Worm (Caenorhabditis elegans) whole organism, young adult: ENCODE measurements around the gene F21C10.18.

Source experiments
- B0336.3 ChIP-seq: fragments of 200-800 bp; sonication (Bioruptor generic); IDR thresholded peaks from 2 replicates; pipeline ENCODE4 v1.3.6; 2022; ENCODE audit warnings: missing genetic modification characterization, missing compliant biosample characterization
- F22D6.2 ChIP-seq: sonication (generic microtip); optimal IDR thresholded peaks from 2 replicates; lab custom pipeline; 2016; ENCODE audit warnings: mild to moderate bottlenecking, missing genetic modification characterization, missing compliant biosample characterization
- F33H1.4 ChIP-seq: fragments of 200-800 bp; sonication (Bioruptor generic); IDR thresholded peaks from 2 replicates; pipeline ENCODE4 v1.3.6; 2022; ENCODE audit warnings: missing genetic modification reagents, missing genetic modification characterization, missing compliant biosample characterization
- F37B4.10 ChIP-seq: fragments of 200-800 bp; sonication (Bioruptor generic); IDR thresholded peaks from 2 replicates; pipeline ENCODE4 v1.3.6; 2022; ENCODE audit warnings: missing genetic modification characterization, missing compliant biosample characterization
- F52B5.7 ChIP-seq: sonication (generic microtip); optimal IDR thresholded peaks from 2 replicates; lab custom pipeline; 2016; ENCODE audit warnings: mild to moderate bottlenecking, missing genetic modification characterization, missing compliant biosample characterization
- F55B11.4 ChIP-seq: sonication (generic microtip); optimal IDR thresholded peaks from 2 replicates; lab custom pipeline; 2016; ENCODE audit warnings: missing compliant biosample characterization, missing genetic modification characterization, borderline replicate concordance; ENCODE audit not compliant: insufficient read depth
- T07F8.4 ChIP-seq: sonication (generic microtip); optimal IDR thresholded peaks from 2 replicates; lab custom pipeline; 2016; ENCODE audit warnings: mild to moderate bottlenecking, missing genetic modification characterization, moderate library complexity, missing compliant biosample characterization
- Y53F4B.3 ChIP-seq: fragments of 200-800 bp; sonication (Bioruptor generic); IDR thresholded peaks from 2 replicates; pipeline ENCODE4 v1.3.6; 2022; ENCODE audit warnings: missing genetic modification reagents, missing genetic modification characterization, missing compliant biosample characterization
- Y56A3A.18 ChIP-seq: fragments of 200-800 bp; sonication (Bioruptor generic); IDR thresholded peaks from 2 replicates; pipeline ENCODE4 v1.3.6; 2022; ENCODE audit warnings: missing genetic modification reagents, missing genetic modification characterization, missing compliant biosample characterization
- aptf-2 ChIP-seq: fragments of 200-800 bp; sonication (Bioruptor generic); conservative IDR thresholded peaks from 2 replicates; pipeline ENCODE4 v1.3.6; 2022; ENCODE audit warnings: missing genetic modification reagents, missing genetic modification characterization, missing compliant biosample characterization
- atf-7 ChIP-seq: sonication (generic microtip); optimal IDR thresholded peaks from 2 replicates; lab custom pipeline; 2017; ENCODE audit warnings: mild to moderate bottlenecking, missing genetic modification characterization, missing compliant biosample characterization
- attf-3 ChIP-seq: fragments of 200-800 bp; sonication (Bioruptor generic); conservative IDR thresholded peaks from 2 replicates; pipeline ENCODE4 v1.3.6; 2022; ENCODE audit warnings: missing genetic modification reagents, missing genetic modification characterization, missing compliant biosample characterization
- bed-2 ChIP-seq: fragments of 200-800 bp; sonication (Bioruptor generic); IDR thresholded peaks from 2 replicates; pipeline ENCODE4 v1.3.6; 2022; ENCODE audit warnings: missing genetic modification reagents, missing genetic modification characterization, missing compliant biosample characterization
- cebp-1 ChIP-seq, 2 experiments: fragments of 200-800 bp in 1 of 2; sonication (Bioruptor generic) in 1 of 2; sonication (generic microtip) in 1 of 2; IDR thresholded peaks in 1 of 2; optimal IDR thresholded peaks in 1 of 2; 2 replicates each; pipeline versions ENCODE4 v1.3.6 to Lab custom; 2017 to 2022; ENCODE audit warnings: missing compliant biosample characterization in 2 of 2, missing genetic modification characterization in 2 of 2, mild to moderate bottlenecking in 1 of 2, missing genetic modification reagents in 1 of 2, moderate library complexity in 1 of 2
- cebp-2 ChIP-seq: fragments of 200-800 bp; sonication (Bioruptor generic); IDR thresholded peaks from 2 replicates; pipeline ENCODE4 v1.3.6; 2022; ENCODE audit warnings: missing genetic modification characterization, missing compliant biosample characterization
- ceh-100 ChIP-seq: fragments of 200-800 bp; sonication (Bioruptor generic); IDR thresholded peaks from 2 replicates; pipeline ENCODE4 v1.3.6; 2022; ENCODE audit warnings: missing genetic modification reagents, missing genetic modification characterization, missing compliant biosample characterization
- ceh-58 ChIP-seq: fragments of 200-800 bp; sonication (Bioruptor generic); IDR thresholded peaks from 2 replicates; pipeline ENCODE4 v1.3.6; 2022; ENCODE audit warnings: missing genetic modification characterization, missing compliant biosample characterization
- ceh-91 ChIP-seq: fragments of 200-800 bp; sonication (Bioruptor generic); IDR thresholded peaks from 2 replicates; pipeline ENCODE4 v1.3.6; 2022; ENCODE audit warnings: missing genetic modification reagents, missing genetic modification characterization, missing compliant biosample characterization
- chd-7 ChIP-seq: sonication (generic microtip); optimal IDR thresholded peaks from 2 replicates; lab custom pipeline; 2016; ENCODE audit warnings: mild to moderate bottlenecking, missing genetic modification characterization, moderate library complexity, missing compliant biosample characterization
- dpl-1 ChIP-seq: fragments of 150-350 bp; optimal IDR thresholded peaks from 2 replicates; lab custom pipeline; 2014; ENCODE audit warnings: missing biosample characterization, missing genetic modification reagents, missing genetic modification characterization
- egl-18 ChIP-seq: fragments of 200-800 bp; sonication (Bioruptor generic); IDR thresholded peaks from 2 replicates; pipeline ENCODE4 v1.3.6; 2022; ENCODE audit warnings: missing genetic modification reagents, missing genetic modification characterization, missing compliant biosample characterization
- ekl-4 ChIP-seq: fragments of 200-800 bp; sonication (Bioruptor generic); IDR thresholded peaks from 2 replicates; pipeline ENCODE4 v1.3.6; 2022; ENCODE audit warnings: missing genetic modification reagents, missing genetic modification characterization, missing compliant biosample characterization
- hmg-1.2 ChIP-seq: fragments of 200-800 bp; sonication (Bioruptor generic); IDR thresholded peaks from 2 replicates; pipeline ENCODE4 v1.3.6; 2022; ENCODE audit warnings: missing genetic modification reagents, missing genetic modification characterization, missing compliant biosample characterization
- hmg-20 ChIP-seq: fragments of 200-800 bp; sonication (Bioruptor generic); IDR thresholded peaks from 2 replicates; pipeline ENCODE4 v1.3.6; 2022; ENCODE audit warnings: missing genetic modification reagents, missing genetic modification characterization, missing compliant biosample characterization
- hrde-1 ChIP-seq: sonication (generic microtip); optimal IDR thresholded peaks from 2 replicates; lab custom pipeline; 2016; ENCODE audit warnings: missing genetic modification characterization, mild to moderate bottlenecking, missing compliant biosample characterization, moderate library complexity, missing genotype, missing genetic modification reagents, borderline replicate concordance
- let-607 ChIP-seq, 2 experiments: fragments of 200-800 bp in 1 of 2; sonication (Bioruptor generic) in 1 of 2; sonication (generic microtip) in 1 of 2; optimal IDR thresholded peaks; 2 replicates each; lab custom pipeline; 2016 to 2018; ENCODE audit warnings: mild to moderate bottlenecking in 2 of 2, missing compliant biosample characterization in 2 of 2, missing genetic modification characterization in 2 of 2, moderate library complexity in 2 of 2, missing genotype in 1 of 2
- lin-26 ChIP-seq: fragments of 200-800 bp; sonication (Bioruptor generic); IDR thresholded peaks from 2 replicates; pipeline ENCODE4 v1.3.6; 2022; ENCODE audit warnings: missing genetic modification reagents, missing genetic modification characterization, missing compliant biosample characterization
- lin-35 ChIP-seq, 3 experiments: fragments of 150-350 bp in 2 of 3; sonication (generic microtip) in 1 of 3; optimal IDR thresholded peaks; 2 replicates each; lab custom pipeline; 2014 to 2018; ENCODE audit warnings: missing biosample characterization in 3 of 3, missing genetic modification characterization in 3 of 3, missing genetic modification reagents in 3 of 3
- lin-54 ChIP-seq: fragments of 200-800 bp; sonication (Bioruptor generic); optimal IDR thresholded peaks from 2 replicates; lab custom pipeline; 2018; ENCODE audit warnings: mild to moderate bottlenecking, missing genetic modification characterization, missing compliant biosample characterization
- lsy-27 ChIP-seq: sonication (generic microtip); optimal IDR thresholded peaks from 2 replicates; lab custom pipeline; 2017; ENCODE audit warnings: missing genetic modification characterization, mild to moderate bottlenecking, missing compliant biosample characterization, antibody characterized with exemption, missing genotype, borderline replicate concordance; ENCODE audit not compliant: insufficient read depth
- nfyb-1 ChIP-seq: fragments of 200-800 bp; sonication (Bioruptor generic); IDR thresholded peaks from 2 replicates; pipeline ENCODE4 v1.3.6; 2022; ENCODE audit warnings: missing genetic modification reagents, missing genetic modification characterization, missing compliant biosample characterization
- sdz-38 ChIP-seq: sonication (generic microtip); optimal IDR thresholded peaks from 2 replicates; lab custom pipeline; 2016; ENCODE audit warnings: missing genotype, missing genetic modification characterization, missing compliant biosample characterization
- snpc-1.3 ChIP-seq: sonication (generic microtip); optimal IDR thresholded peaks from 2 replicates; lab custom pipeline; 2017; ENCODE audit warnings: missing genetic modification characterization, mild to moderate bottlenecking, missing compliant biosample characterization, antibody characterized with exemption, moderate library complexity, missing genotype, missing genetic modification reagents; ENCODE audit not compliant: insufficient read depth
- snpc-4 ChIP-seq, 5 experiments: fragments of 150-350 bp in 1 of 5; sonication (generic microtip) in 4 of 5; optimal IDR thresholded peaks; 2 replicates each; lab custom pipeline; 2014 to 2018; ENCODE audit warnings: missing genetic modification characterization in 5 of 5, missing biosample characterization in 3 of 5, antibody characterized with exemption in 2 of 5, mild to moderate bottlenecking in 2 of 5, missing compliant biosample characterization in 2 of 5, missing genotype in 2 of 5, moderate library complexity in 2 of 5, missing genetic modification reagents in 1 of 5
- ztf-26 ChIP-seq: sonication (generic microtip); optimal IDR thresholded peaks from 2 replicates; lab custom pipeline; 2017; ENCODE audit warnings: missing genetic modification characterization, missing compliant biosample characterization
- ztf-3 ChIP-seq: fragments of 200-800 bp; sonication (Bioruptor generic); optimal IDR thresholded peaks from 2 replicates; lab custom pipeline; 2018; ENCODE audit warnings: mild to moderate bottlenecking, missing genetic modification characterization, missing compliant biosample characterization

The F21C10.18 gene

DNA sequence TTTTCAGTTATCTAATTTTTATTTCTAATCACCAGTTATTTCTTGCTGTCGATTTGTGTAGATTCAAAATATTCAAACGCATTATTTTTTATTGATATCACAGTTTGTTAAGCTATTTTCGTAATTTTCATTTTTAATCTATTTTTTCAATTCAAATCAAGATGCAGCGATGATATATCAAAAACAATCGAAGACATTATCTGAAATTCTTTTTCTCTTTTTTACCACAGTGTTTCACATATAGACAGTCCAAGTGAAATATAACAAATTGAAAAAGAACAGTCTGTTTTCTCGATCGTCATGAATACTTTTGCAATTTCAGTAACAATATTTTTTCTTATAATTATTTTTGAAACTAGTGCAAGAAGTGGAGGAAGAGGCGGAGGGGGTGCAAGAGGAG is 17.0 kb downstream of the F21C10.18 start, which contains the start of gene F21C10.5:
F21C10.5 (plus strand) TSS at position 301 of the 400 bp plus-strand sequence.
- no peak for TF ChIP-seq hrde-1 (tag; lab: Kevin White, UChicago)

ce11 chrV:9126316-9126715 is 18.0 kb downstream of the F21C10.18 start, which contains the start of gene F21C10.4:
F21C10.4 (plus strand) TSS chrV:9126616.
- TF ChIP-seq lin-26 (GFP tag; lab: Robert Waterston, UW), result no peak

DNA sequence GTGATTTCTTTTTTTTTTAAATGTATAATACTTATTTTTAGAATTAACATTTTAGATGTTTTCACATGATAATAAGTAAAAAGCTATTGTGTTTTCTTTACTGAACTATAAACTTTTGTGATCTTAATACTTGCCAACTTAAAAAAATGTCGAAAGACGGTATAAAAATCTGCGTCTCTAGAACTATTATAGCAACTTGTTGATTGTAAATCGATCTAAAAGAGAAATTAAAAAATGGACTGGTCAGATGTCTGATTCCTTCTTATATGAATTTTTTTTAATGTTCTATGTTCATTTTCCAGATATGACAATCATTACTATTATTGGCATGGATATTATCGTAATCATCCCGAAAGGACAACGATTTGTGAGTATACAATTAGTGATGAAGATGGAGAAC is 19.5 kb downstream of the F21C10.18 start, which contains the start of gene F21C10.3:
F21C10.3 (plus strand) TSS at position 301 of the 400 bp plus-strand sequence.
- TF ChIP-seq Y53F4B.3 (GFP tag; lab: Robert Waterston, UW) (no peak), atf-7 (no peak), cebp-2 (no peak), F33H1.4 (GFP tag; lab: Robert Waterston, UW) (no peak), cebp-1 (GFP tag; IDR thresholded peaks at IDR 0.05; lab: Robert Waterston, UW) (no peak), cebp-1 (tag; optimal IDR thresholded peaks at IDR 0.05; lab: Kevin White, UChicago) (no peak), B0336.3 (GFP tag; lab: Robert Waterston, UW) (no peak), chd-7 (no peak), lin-54 (no peak), nfyb-1 (GFP tag; lab: Robert Waterston, UW) (no peak), bed-2 (no peak), ceh-58 (GFP tag; lab: Robert Waterston, UW) (no peak), ceh-100 (no peak)

ce11 chrV:9128562-9128961 is 20.2 kb downstream of the F21C10.18 start:
- TF ChIP-seq ekl-4 (GFP tag; lab: Robert Waterston, UW) (no peak), attf-3 (no peak), T07F8.4 (tag; lab: Kevin White, UChicago) (no peak), let-607 (tag; optimal IDR thresholded peaks at IDR 0.05; lab: Kevin White, UChicago) (no peak), hmg-1.2 (GFP tag; lab: Robert Waterston, UW) (peak; percentile 73; the same call in 1 of the 2 replicates), lsy-27 (tag; lab: Kevin White, UChicago) (no peak), egl-18 (GFP tag; lab: Robert Waterston, UW) (no peak), cebp-1 (GFP tag; IDR thresholded peaks at IDR 0.05; lab: Robert Waterston, UW) (peak; percentile 71; the same call in 1 of the 2 replicates), cebp-1 (tag; optimal IDR thresholded peaks at IDR 0.05; lab: Kevin White, UChicago) (peak; percentile 92), lin-35 (GFP tag; optimal IDR thresholded peaks at IDR 0.05; lab: Kevin White, UChicago) (no peak), nfyb-1 (GFP tag; lab: Robert Waterston, UW) (0 out of 2 replicates have a peak, but pooled peaks have one; percentile 9), Y56A3A.18 (GFP tag; lab: Robert Waterston, UW) (no peak)

DNA sequence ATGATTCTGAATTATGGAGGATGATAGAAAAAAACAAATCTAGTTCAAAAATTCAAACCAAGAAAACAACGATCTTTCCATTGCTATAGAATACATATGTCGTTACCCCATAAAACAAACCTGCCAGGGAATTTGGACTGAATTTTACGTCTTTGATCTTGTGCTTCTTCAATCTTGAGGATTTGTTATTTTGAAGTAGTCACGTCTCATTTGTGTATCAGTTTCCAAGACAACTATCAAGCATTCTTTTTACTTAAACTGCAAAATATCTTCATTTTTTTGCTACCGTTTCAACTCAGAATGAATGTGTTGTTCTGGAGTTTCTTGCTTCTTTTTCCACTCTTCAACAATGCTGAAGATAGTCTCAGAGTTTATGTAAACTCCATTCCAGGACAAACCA is 22.4 kb downstream of the F21C10.18 start, which contains the start of gene F21C10.19:
F21C10.19 (plus strand) TSS at position 301 of the 400 bp plus-strand sequence.
- TF ChIP-seq ztf-26 (tag; lab: Kevin White, UChicago), result no peak
- TF ChIP-seq, all 124 proteins: peak for 0

ce11 chrV:9132043-9132442 is 23.7 kb downstream of the F21C10.18 start, which contains the start of gene F21C10.1:
F21C10.1 (plus strand) TSS chrV:9132343.
- TF ChIP-seq F52B5.7 (no peak), ztf-3 (GFP tag; lab: Kevin White, UChicago) (no peak), F22D6.2 (tag; lab: Kevin White, UChicago) (no peak), atf-7 (no peak), snpc-1.3 (tag; lab: Kevin White, UChicago) (no peak), B0336.3 (GFP tag; lab: Robert Waterston, UW) (no peak), F37B4.10 (GFP tag; lab: Robert Waterston, UW) (no peak), chd-7 (no peak), dpl-1 (no peak), F55B11.4 (tag; lab: Kevin White, UChicago) (no peak), aptf-2 (GFP tag; lab: Robert Waterston, UW) (no peak), hmg-20 (GFP tag; lab: Robert Waterston, UW) (no peak), cebp-2 (no peak), ceh-91 (GFP tag; lab: Robert Waterston, UW) (no peak), sdz-38 (no peak), snpc-4 (GFP tag; optimal IDR thresholded peaks at IDR 0.05; lab: Kevin White, UChicago) (no peak), snpc-4 (tag; optimal IDR thresholded peaks at IDR 0.05; lab: Kevin White, UChicago) (no peak)
